Worm (Caenorhabditis elegans) whole organism, L1 larva: ENCODE data around the gene bgnt-1.1.

ENCODE experiments used
- C04F5.9 ChIP-seq: sonication (generic microtip); optimal IDR thresholded peaks from 2 replicates; lab custom pipeline; 2016; ENCODE audit warnings: missing genetic modification characterization, missing compliant biosample characterization
- C16A3.4 ChIP-seq: fragments of 150-350 bp; optimal IDR thresholded peaks from 2 replicates; lab custom pipeline; 2014; ENCODE audit warnings: missing biosample characterization, missing genetic modification characterization
- C34B4.2 ChIP-seq: sonication (generic microtip); optimal IDR thresholded peaks from 2 replicates; lab custom pipeline; 2017; ENCODE audit warnings: mild to moderate bottlenecking, missing genetic modification characterization, missing compliant biosample characterization
- aly-2 ChIP-seq: fragments of 150-350 bp; optimal IDR thresholded peaks from 2 replicates; lab custom pipeline; 2014; ENCODE audit warnings: missing biosample characterization, missing genetic modification characterization
- blmp-1 ChIP-seq: fragments of 150-350 bp; optimal IDR thresholded peaks from 2 replicates; lab custom pipeline; 2014; ENCODE audit warnings: missing biosample characterization, missing genetic modification characterization
- ceh-82 ChIP-seq, 3 experiments: fragments of 150-350 bp in 1 of 3; sonication (generic microtip) in 2 of 3; optimal IDR thresholded peaks; 2 replicates each; lab custom pipeline; 2014 to 2017; ENCODE audit warnings: missing biosample characterization in 3 of 3, missing genetic modification characterization in 3 of 3
- ceh-90 ChIP-seq: sonication (generic microtip); optimal IDR thresholded peaks from 2 replicates; lab custom pipeline; 2016; ENCODE audit warnings: missing genetic modification characterization, missing compliant biosample characterization
- dpl-1 ChIP-seq, 3 experiments: fragments of 150-350 bp in 2 of 3; sonication (generic microtip) in 1 of 3; optimal IDR thresholded peaks; 2 replicates each; lab custom pipeline; 2014 to 2017; ENCODE audit warnings: missing biosample characterization in 3 of 3, missing genetic modification characterization in 3 of 3, missing genetic modification reagents in 3 of 3
- dsc-1 ChIP-seq: sonication (generic microtip); optimal IDR thresholded peaks from 2 replicates; lab custom pipeline; 2016; ENCODE audit warnings: mild to moderate bottlenecking, missing genetic modification characterization, missing compliant biosample characterization
- efl-1 ChIP-seq, 4 experiments: fragments of 150-350 bp; optimal IDR thresholded peaks in 3 of 4; peaks in 1 of 4; 1 replicate in 1 of 4; 2 replicates in 3 of 4; lab custom pipeline; 2014; ENCODE audit warnings: missing biosample characterization in 2 of 4, missing genetic modification characterization in 2 of 4, missing genetic modification reagents in 2 of 4
- elt-2 ChIP-seq: sonication (generic microtip); optimal IDR thresholded peaks from 2 replicates; lab custom pipeline; 2016; ENCODE audit warnings: missing genetic modification characterization, mild to moderate bottlenecking, inconsistent platforms, missing compliant biosample characterization, missing genetic modification reagents
- fos-1 ChIP-seq: fragments of 150-350 bp; optimal IDR thresholded peaks from 2 replicates; lab custom pipeline; 2014; ENCODE audit warnings: missing biosample characterization, missing genetic modification characterization
- grh-1 ChIP-seq: fragments of 200-800 bp; sonication (Bioruptor generic); IDR thresholded peaks from 2 replicates; pipeline ENCODE4 v1.3.6; 2022; ENCODE audit warnings: missing genetic modification reagents, missing genetic modification characterization, missing compliant biosample characterization
- hlh-17 ChIP-seq: fragments of 200-800 bp; sonication (Bioruptor generic); optimal IDR thresholded peaks from 2 replicates; lab custom pipeline; 2018; ENCODE audit warnings: missing genetic modification characterization, mild to moderate bottlenecking, missing compliant biosample characterization, moderate library complexity, borderline replicate concordance
- irx-1 ChIP-seq: sonication (generic microtip); optimal IDR thresholded peaks from 2 replicates; lab custom pipeline; 2016; ENCODE audit warnings: missing genetic modification characterization, missing compliant biosample characterization
- isw-1 ChIP-seq: fragments of 200-800 bp; sonication (Bioruptor generic); IDR thresholded peaks from 2 replicates; pipeline ENCODE4 v1.3.6; 2022; ENCODE audit warnings: missing genetic modification characterization, missing compliant biosample characterization
- jun-1 ChIP-seq: fragments of 150-350 bp; optimal IDR thresholded peaks from 2 replicates; lab custom pipeline; 2014; ENCODE audit warnings: missing biosample characterization, missing genetic modification reagents, missing genetic modification characterization
- lin-35 ChIP-seq, 2 experiments: fragments of 150-350 bp; optimal IDR thresholded peaks; 2 replicates each; lab custom pipeline; 2014; ENCODE audit warnings: missing biosample characterization in 2 of 2, missing genetic modification characterization in 2 of 2, missing genetic modification reagents in 2 of 2
- lin-39 ChIP-seq: fragments of 150-350 bp; optimal IDR thresholded peaks from 2 replicates; lab custom pipeline; 2014; ENCODE audit warnings: missing biosample characterization, missing genetic modification reagents, missing genetic modification characterization
- lir-3 ChIP-seq: sonication (generic microtip); optimal IDR thresholded peaks from 2 replicates; lab custom pipeline; 2016; ENCODE audit warnings: mild to moderate bottlenecking, missing genetic modification characterization, moderate library complexity, missing compliant biosample characterization; ENCODE audit not compliant: poor library complexity
- mdl-1 ChIP-seq, 2 experiments: fragments of 150-350 bp; optimal IDR thresholded peaks; 2 replicates each; lab custom pipeline; 2014 to 2017; ENCODE audit warnings: missing biosample characterization in 2 of 2, missing genetic modification characterization in 2 of 2, inconsistent platforms in 1 of 2
- mef-2 ChIP-seq: fragments of 150-350 bp; optimal IDR thresholded peaks from 2 replicates; lab custom pipeline; 2014; ENCODE audit warnings: missing biosample characterization, missing genetic modification characterization
- mep-1 ChIP-seq: fragments of 150-350 bp; optimal IDR thresholded peaks from 2 replicates; lab custom pipeline; 2014; ENCODE audit warnings: missing biosample characterization, missing genetic modification characterization
- nhr-12 ChIP-seq: sonication (generic microtip); optimal IDR thresholded peaks from 2 replicates; lab custom pipeline; 2017; ENCODE audit warnings: missing biosample characterization, missing genetic modification characterization
- nhr-19 ChIP-seq: fragments of 200-800 bp; sonication (Bioruptor generic); conservative IDR thresholded peaks from 2 replicates; pipeline ENCODE4 v1.3.6; 2022; ENCODE audit warnings: missing genetic modification characterization, missing compliant biosample characterization
- nhr-20 ChIP-seq: sonication (generic microtip); optimal IDR thresholded peaks from 2 replicates; lab custom pipeline; 2016; ENCODE audit warnings: mild to moderate bottlenecking, missing genetic modification characterization, missing compliant biosample characterization
- nhr-237 ChIP-seq: fragments of 150-350 bp; optimal IDR thresholded peaks from 2 replicates; lab custom pipeline; 2014; ENCODE audit warnings: missing biosample characterization, missing genetic modification characterization
- nhr-28 ChIP-seq: fragments of 150-350 bp; optimal IDR thresholded peaks from 2 replicates; lab custom pipeline; 2014; ENCODE audit warnings: missing biosample characterization, missing genetic modification characterization
- nhr-47 ChIP-seq: sonication (generic microtip); optimal IDR thresholded peaks from 2 replicates; lab custom pipeline; 2016; ENCODE audit warnings: mild to moderate bottlenecking, missing genetic modification characterization, moderate library complexity, missing compliant biosample characterization
- nhr-71 ChIP-seq: sonication (generic microtip); optimal IDR thresholded peaks from 2 replicates; lab custom pipeline; 2016; ENCODE audit warnings: mild to moderate bottlenecking, missing genetic modification characterization, moderate library complexity, missing compliant biosample characterization
- nhr-76 ChIP-seq: sonication (generic microtip); optimal IDR thresholded peaks from 2 replicates; lab custom pipeline; 2017; ENCODE audit warnings: missing biosample characterization, missing genetic modification characterization
- nhr-90 ChIP-seq: sonication (generic microtip); optimal IDR thresholded peaks from 2 replicates; lab custom pipeline; 2016; ENCODE audit warnings: mild to moderate bottlenecking, missing genetic modification characterization, missing compliant biosample characterization; ENCODE audit not compliant: poor library complexity
- pag-3 ChIP-seq: sonication (generic microtip); optimal IDR thresholded peaks from 2 replicates; lab custom pipeline; 2017; ENCODE audit warnings: missing genetic modification characterization, mild to moderate bottlenecking, missing compliant biosample characterization, antibody characterized with exemption, borderline replicate concordance; ENCODE audit not compliant: insufficient read depth
- rnt-1 ChIP-seq: sonication (generic microtip); optimal IDR thresholded peaks from 2 replicates; lab custom pipeline; 2016; ENCODE audit warnings: mild to moderate bottlenecking, missing genetic modification characterization, moderate library complexity, missing compliant biosample characterization
- skn-1 ChIP-seq: fragments of 150-350 bp; optimal IDR thresholded peaks from 2 replicates; lab custom pipeline; 2014; ENCODE audit warnings: missing biosample characterization, missing genetic modification characterization
- sox-4 ChIP-seq: sonication (generic microtip); optimal IDR thresholded peaks from 2 replicates; lab custom pipeline; 2016; ENCODE audit warnings: missing genetic modification characterization, missing compliant biosample characterization
- sptf-1 ChIP-seq: fragments of 150-350 bp; optimal IDR thresholded peaks from 2 replicates; lab custom pipeline; 2014; ENCODE audit warnings: missing biosample characterization, missing genetic modification characterization
- sup-37 ChIP-seq: fragments of 200-800 bp; sonication (Bioruptor generic); optimal IDR thresholded peaks from 2 replicates; lab custom pipeline; 2018; ENCODE audit warnings: mild to moderate bottlenecking, missing genetic modification characterization, missing compliant biosample characterization
- swsn-7 ChIP-seq: sonication (generic microtip); optimal IDR thresholded peaks from 2 replicates; lab custom pipeline; 2016; ENCODE audit warnings: missing genetic modification characterization, missing compliant biosample characterization
- tbx-2 ChIP-seq: sonication (generic microtip); optimal IDR thresholded peaks from 2 replicates; lab custom pipeline; 2016; ENCODE audit warnings: missing genetic modification characterization, missing compliant biosample characterization
- tlp-1 ChIP-seq: fragments of 150-350 bp; optimal IDR thresholded peaks from 2 replicates; lab custom pipeline; 2014; ENCODE audit warnings: missing biosample characterization, missing genetic modification characterization
- unc-130 ChIP-seq: fragments of 150-350 bp; optimal IDR thresholded peaks from 2 replicates; lab custom pipeline; 2017; ENCODE audit warnings: missing biosample characterization, missing genetic modification characterization, inconsistent platforms
- unc-30 ChIP-seq: sonication (generic microtip); optimal IDR thresholded peaks from 2 replicates; lab custom pipeline; 2017; ENCODE audit warnings: missing biosample characterization, missing genetic modification characterization
- unc-98 ChIP-seq: fragments of 200-800 bp; sonication (Bioruptor generic); IDR thresholded peaks from 2 replicates; pipeline ENCODE4 v1.3.6; 2022; ENCODE audit warnings: missing genetic modification characterization, missing compliant biosample characterization
- vab-15 ChIP-seq: sonication (generic microtip); optimal IDR thresholded peaks from 2 replicates; lab custom pipeline; 2017; ENCODE audit warnings: missing genotype, mild to moderate bottlenecking, missing genetic modification characterization, missing compliant biosample characterization
- xbp-1 ChIP-seq: sonication (generic microtip); optimal IDR thresholded peaks from 2 replicates; lab custom pipeline; 2016; ENCODE audit warnings: missing genetic modification characterization, missing compliant biosample characterization
- zag-1 ChIP-seq: fragments of 150-350 bp; optimal IDR thresholded peaks from 2 replicates; lab custom pipeline; 2014; ENCODE audit warnings: missing biosample characterization, missing genetic modification characterization
- ztf-11 ChIP-seq, 2 experiments: sonication (generic microtip); optimal IDR thresholded peaks; 2 replicates each; lab custom pipeline; 2016 to 2017; ENCODE audit warnings: missing genetic modification characterization in 2 of 2, missing biosample characterization in 1 of 2, missing compliant biosample characterization in 1 of 2
- ztf-4 ChIP-seq: fragments of 150-350 bp; optimal IDR thresholded peaks from 2 replicates; lab custom pipeline; 2014; ENCODE audit warnings: missing biosample characterization, missing genetic modification characterization

Gene bgnt-1.1

DNA sequence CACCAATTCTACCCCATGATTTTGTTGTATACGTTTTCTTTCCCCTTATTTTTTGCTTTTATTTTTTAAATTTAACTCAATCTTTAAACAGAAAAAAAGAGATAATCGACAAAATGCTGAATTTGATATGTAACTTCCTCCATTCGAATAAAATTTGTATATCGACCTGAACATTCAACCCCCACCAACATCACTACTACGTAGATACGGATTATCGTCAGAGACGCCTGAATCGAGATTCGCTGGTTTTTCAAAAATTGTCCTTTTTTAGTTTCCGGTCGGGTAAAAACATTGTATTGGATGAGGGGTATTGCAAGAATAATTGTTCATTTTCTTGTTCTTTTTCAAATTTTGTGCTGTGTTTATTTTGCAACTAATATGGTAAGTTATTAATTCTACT lies at the start of gene bgnt-1.1:
Gene bgnt-1.1, plus strand, starts transcription at position 301 of the 400 bp plus-strand sequence.
- no peak for TF ChIP-seq swsn-7
- no peak for TF ChIP-seq tbx-2 (tag; lab: Kevin White, UChicago)
- no peak for TF ChIP-seq sox-4 (tag; lab: Kevin White, UChicago)
- TF ChIP-seq tlp-1 (tag; lab: Kevin White, UChicago), result no peak
- no peak for TF ChIP-seq nhr-28
- TF ChIP-seq rnt-1 (tag; lab: Kevin White, UChicago), result no peak
- no peak for TF ChIP-seq aly-2 (tag; lab: Kevin White, UChicago)
- TF ChIP-seq nhr-20 (tag; lab: Kevin White, UChicago), result no peak
- TF ChIP-seq blmp-1 (tag; lab: Kevin White, UChicago), result no peak
- TF ChIP-seq, all 84 proteins: peak for 0

DNA sequence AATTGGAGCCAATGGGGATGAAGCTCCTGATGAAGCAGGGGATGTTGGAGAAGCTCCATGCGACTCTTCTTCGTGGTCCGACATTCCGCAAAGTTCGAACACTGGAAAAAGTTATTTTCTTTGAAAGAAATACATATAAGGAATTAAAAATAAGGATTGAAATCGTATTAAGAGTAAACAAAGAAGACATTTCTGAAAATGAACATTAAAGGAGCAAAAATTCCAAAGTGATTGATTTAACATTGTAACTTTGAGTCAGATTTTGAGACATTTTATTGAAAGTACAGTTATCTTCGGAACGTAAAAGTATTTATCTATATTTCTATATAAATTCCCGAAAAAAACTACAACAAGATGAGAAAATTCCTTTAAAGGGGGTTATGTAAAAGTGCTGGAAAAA lies 48.0 kb upstream of the bgnt-1.1 start, which contains the start of gene F13B12.1:
Gene F13B12.1, minus strand, starts transcription at position 101 of the 400 bp plus-strand sequence.
- TF ChIP-seq ztf-4 (tag; lab: Kevin White, UChicago) (no peak), unc-30 (no peak), ceh-90 (tag; lab: Kevin White, UChicago) (no peak), xbp-1 (no peak)

DNA sequence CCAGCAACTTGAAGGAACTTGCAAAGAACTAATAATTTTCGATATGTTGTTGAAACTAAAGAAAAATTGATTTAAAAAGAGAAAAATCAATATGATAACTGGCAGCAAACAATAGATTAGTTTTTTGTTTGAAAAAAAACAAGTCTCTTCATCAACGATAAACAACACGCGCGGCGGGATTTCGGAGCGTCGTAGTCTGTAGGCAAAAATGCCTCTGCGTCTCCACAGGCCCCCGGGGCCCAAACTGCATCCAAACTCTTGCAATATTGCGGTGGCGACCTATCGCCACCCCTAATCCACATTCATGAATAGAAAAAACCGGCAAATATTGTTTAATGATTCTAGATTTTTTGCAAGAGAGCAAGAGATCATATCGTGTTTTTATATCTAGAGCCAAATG lies 47.4 kb upstream of the bgnt-1.1 start:
- TF ChIP-seq nhr-71 (tag; lab: Kevin White, UChicago) (peak; percentile 24), unc-98 (no peak), C04F5.9 (tag; lab: Kevin White, UChicago) (no peak), C16A3.4 (tag; lab: Kevin White, UChicago) (no peak), ztf-11 (tag; optimal IDR thresholded peaks at IDR 0.05; lab: Kevin White, UChicago) (peak in 1 of 2 experiments; percentile 24), nhr-19 (GFP tag; lab: Robert Waterston, UW) (no peak), tlp-1 (tag; lab: Kevin White, UChicago) (no peak), mep-1 (peak; percentile 34), nhr-20 (tag; lab: Kevin White, UChicago) (peak; percentile 22), grh-1 (GFP tag; lab: Robert Waterston, UW) (no peak), dsc-1 (tag; lab: Kevin White, UChicago) (no peak), lin-35 (GFP tag; optimal IDR thresholded peaks at IDR 0.05; lab: Kevin White, UChicago) (peak; percentile 5 to 51), mdl-1 (tag; optimal IDR thresholded peaks at IDR 0.05; lab: Kevin White, UChicago) (no peak), elt-2 (tag; lab: Kevin White, UChicago) (no peak), nhr-237 (no peak), sox-4 (tag; lab: Kevin White, UChicago) (no peak), irx-1 (tag; lab: Kevin White, UChicago) (no peak), vab-15 (tag; lab: Kevin White, UChicago) (no peak), pag-3 (tag; lab: Kevin White, UChicago) (no peak), nhr-47 (no peak), nhr-76 (tag; lab: Kevin White, UChicago) (no peak), C34B4.2 (tag; lab: Kevin White, UChicago) (no peak), skn-1 (tag; lab: Kevin White, UChicago) (peak; percentile 5), isw-1 (GFP tag; lab: Robert Waterston, UW) (no peak), sup-37 (GFP tag; lab: Kevin White, UChicago) (no peak), fos-1 (no peak), mef-2 (tag; lab: Kevin White, UChicago) (no peak), hlh-17 (GFP tag; lab: Kevin White, UChicago) (no peak), jun-1 (no peak), sptf-1 (tag; lab: Kevin White, UChicago) (no peak), efl-1 (optimal IDR thresholded peaks at IDR 0.05; lab: Kevin White, UChicago) (peak; percentile 23 to 44), efl-1 (GFP tag; optimal IDR thresholded peaks at IDR 0.05 in 1 of 2; lab: Kevin White, UChicago) (no peak), zag-1 (tag; lab: Kevin White, UChicago) (no peak), dpl-1 (GFP tag; optimal IDR thresholded peaks at IDR 0.05; lab: Kevin White, UChicago) (peak in 2 of 3 experiments; percentile 36 to 39), lin-39 (tag; lab: Kevin White, UChicago) (no peak), ceh-82 (tag; optimal IDR thresholded peaks at IDR 0.05; lab: Kevin White, UChicago) (peak in 1 of 3 experiments; percentile 5), nhr-90 (tag; lab: Kevin White, UChicago) (no peak), unc-130 (tag; lab: Kevin White, UChicago) (no peak), nhr-12 (no peak), swsn-7 (peak; percentile 1), lir-3 (tag; lab: Kevin White, UChicago) (no peak)
